Worm (Caenorhabditis elegans) whole organism, L4 larva: Measurements from ENCODE around the gene bus-8A.
A peak's percentile ranks its signal among the peaks of the same experiment; 100 is the strongest.

Experiments
- D1046.2 ChIP-seq: fragments of 200-800 bp; sonication (Bioruptor generic); IDR thresholded peaks from 2 replicates; pipeline ENCODE4 v1.3.6; 2022; ENCODE audit warnings: missing genetic modification characterization, missing compliant biosample characterization
- F10B5.3 ChIP-seq: sonication (generic microtip); optimal IDR thresholded peaks from 2 replicates; lab custom pipeline; 2016; ENCODE audit warnings: mild to moderate bottlenecking, missing genetic modification characterization, missing compliant biosample characterization
- F44E2.7 ChIP-seq: fragments of 200-800 bp; sonication (Bioruptor generic); IDR thresholded peaks from 2 replicates; pipeline ENCODE4 v2.1.2; 2022; ENCODE audit warnings: missing genetic modification characterization, missing compliant biosample characterization
- Y48G9A.11 ChIP-seq: fragments of 200-800 bp; sonication (Bioruptor generic); IDR thresholded peaks from 2 replicates; pipeline ENCODE4 v1.3.6; 2022; ENCODE audit warnings: missing genetic modification reagents, missing genetic modification characterization, missing compliant biosample characterization
- aly-2 ChIP-seq: sonication (generic microtip); optimal IDR thresholded peaks from 2 replicates; lab custom pipeline; 2018; ENCODE audit warnings: missing biosample characterization, missing genetic modification characterization
- ctbp-1 ChIP-seq: fragments of 200-800 bp; sonication (Bioruptor generic); IDR thresholded peaks from 2 replicates; pipeline ENCODE4 v1.3.6; 2022; ENCODE audit warnings: missing genetic modification reagents, missing genetic modification characterization, missing compliant biosample characterization
- daf-12 ChIP-seq: fragments of 150-350 bp; optimal IDR thresholded peaks from 2 replicates; lab custom pipeline; 2014; ENCODE audit warnings: missing biosample characterization, missing genetic modification reagents, missing genetic modification characterization
- daf-16 ChIP-seq, 3 experiments: sonication (generic microtip); optimal IDR thresholded peaks; 2 replicates each; lab custom pipeline; 2016 to 2017; ENCODE audit warnings: missing genetic modification characterization in 3 of 3, missing genetic modification reagents in 3 of 3, mild to moderate bottlenecking in 2 of 3, missing compliant biosample characterization in 2 of 3, missing biosample characterization in 1 of 3, moderate library complexity in 1 of 3
- dmd-6 ChIP-seq: fragments of 200-800 bp; sonication (Bioruptor generic); IDR thresholded peaks from 2 replicates; pipeline ENCODE4 v1.3.6; 2022; ENCODE audit warnings: missing genetic modification reagents, missing genetic modification characterization, missing compliant biosample characterization
- dpl-1 ChIP-seq: fragments of 150-350 bp; optimal IDR thresholded peaks from 2 replicates; lab custom pipeline; 2014; ENCODE audit warnings: missing biosample characterization, missing genetic modification reagents, missing genetic modification characterization
- dve-1 ChIP-seq: sonication (generic microtip); optimal IDR thresholded peaks from 2 replicates; lab custom pipeline; 2017; ENCODE audit warnings: antibody characterized with exemption, mild to moderate bottlenecking, missing genetic modification characterization, missing compliant biosample characterization; ENCODE audit not compliant: insufficient read depth
- fkh-10 ChIP-seq: fragments of 150-350 bp; optimal IDR thresholded peaks from 2 replicates; lab custom pipeline; 2014; ENCODE audit warnings: missing biosample characterization, missing genetic modification reagents, missing genetic modification characterization
- hif-1 ChIP-seq, 2 experiments: sonication (generic microtip); optimal IDR thresholded peaks; 2 replicates each; lab custom pipeline; 2016 to 2017; ENCODE audit warnings: missing compliant biosample characterization in 2 of 2, missing genetic modification characterization in 2 of 2, missing genetic modification reagents in 2 of 2, missing genotype in 2 of 2, mild to moderate bottlenecking in 1 of 2
- hlh-11 ChIP-seq: fragments of 200-800 bp; sonication (Bioruptor generic); optimal IDR thresholded peaks from 2 replicates; lab custom pipeline; 2018; ENCODE audit warnings: mild to moderate bottlenecking, missing genetic modification characterization, missing compliant biosample characterization
- hlh-30 ChIP-seq: sonication (generic microtip); optimal IDR thresholded peaks from 2 replicates; lab custom pipeline; 2017; ENCODE audit warnings: antibody characterized with exemption, mild to moderate bottlenecking, missing genetic modification characterization, missing compliant biosample characterization; ENCODE audit not compliant: insufficient read depth
- hmg-1.1 ChIP-seq: fragments of 200-800 bp; sonication (Bioruptor generic); IDR thresholded peaks from 2 replicates; pipeline ENCODE4 v1.3.6; 2022; ENCODE audit warnings: missing genetic modification reagents, missing genetic modification characterization, missing compliant biosample characterization
- lim-7 ChIP-seq: fragments of 200-800 bp; sonication (Bioruptor generic); IDR thresholded peaks from 2 replicates; pipeline ENCODE4 v1.3.6; 2022; ENCODE audit warnings: missing genetic modification characterization, missing compliant biosample characterization
- lin-1 ChIP-seq: fragments of 200-800 bp; sonication (Bioruptor generic); IDR thresholded peaks from 2 replicates; pipeline ENCODE4 v1.3.6; 2022; ENCODE audit warnings: missing genetic modification reagents, missing genetic modification characterization, missing compliant biosample characterization
- lir-3 ChIP-seq: sonication (generic microtip); optimal IDR thresholded peaks from 2 replicates; lab custom pipeline; 2016; ENCODE audit warnings: mild to moderate bottlenecking, missing genetic modification characterization, missing compliant biosample characterization
- lsy-2 ChIP-seq, 2 experiments: fragments of 150-350 bp in 1 of 2; sonication (generic microtip) in 1 of 2; optimal IDR thresholded peaks; 2 replicates each; lab custom pipeline; 2014 to 2017; ENCODE audit warnings: missing biosample characterization in 2 of 2, missing genetic modification characterization in 2 of 2
- mdl-1 ChIP-seq, 2 experiments: fragments of 150-350 bp in 1 of 2; sonication (generic microtip) in 1 of 2; optimal IDR thresholded peaks; 2 replicates each; lab custom pipeline; 2014 to 2017; ENCODE audit warnings: missing biosample characterization in 2 of 2, missing genetic modification characterization in 2 of 2
- mep-1 ChIP-seq: fragments of 150-350 bp; sonication (generic microtip); optimal IDR thresholded peaks from 3 replicates; lab custom pipeline; 2014; ENCODE audit warnings: missing biosample characterization, missing genetic modification characterization
- mes-2 ChIP-seq: sonication (generic microtip); optimal IDR thresholded peaks from 2 replicates; lab custom pipeline; 2016; ENCODE audit warnings: missing genotype, mild to moderate bottlenecking, missing genetic modification characterization, missing compliant biosample characterization; ENCODE audit not compliant: poor library complexity, severe bottlenecking
- mxl-3 ChIP-seq: fragments of 200-800 bp; sonication (Bioruptor generic); optimal IDR thresholded peaks from 2 replicates; lab custom pipeline; 2018; ENCODE audit warnings: mild to moderate bottlenecking, missing genetic modification characterization, missing compliant biosample characterization
- nhr-25 ChIP-seq: sonication (generic microtip); optimal IDR thresholded peaks from 2 replicates; lab custom pipeline; 2017; ENCODE audit warnings: missing genetic modification characterization, mild to moderate bottlenecking, missing compliant biosample characterization, antibody characterized with exemption, moderate library complexity, borderline replicate concordance; ENCODE audit not compliant: insufficient read depth
- nhr-28 ChIP-seq: fragments of 150-350 bp; optimal IDR thresholded peaks from 2 replicates; lab custom pipeline; 2014; ENCODE audit warnings: missing biosample characterization, missing genetic modification characterization
- nhr-48 ChIP-seq: sonication (generic microtip); optimal IDR thresholded peaks from 2 replicates; lab custom pipeline; 2016; ENCODE audit warnings: mild to moderate bottlenecking, missing genetic modification characterization, missing compliant biosample characterization
- php-3 ChIP-seq: fragments of 200-800 bp; sonication (Bioruptor generic); IDR thresholded peaks from 2 replicates; pipeline ENCODE4 v1.3.6; 2022; ENCODE audit warnings: missing genetic modification reagents, missing genetic modification characterization, missing compliant biosample characterization
- pqm-1 ChIP-seq: sonication (generic microtip); optimal IDR thresholded peaks from 2 replicates; lab custom pipeline; 2017; ENCODE audit warnings: missing biosample characterization, missing genetic modification characterization
- saeg-2 ChIP-seq: fragments of 200-800 bp; sonication (Bioruptor generic); IDR thresholded peaks from 2 replicates; pipeline ENCODE4 v1.3.6; 2022; ENCODE audit warnings: missing genetic modification reagents, missing genetic modification characterization, missing compliant biosample characterization
- skn-1 ChIP-seq: fragments of 150-350 bp; optimal IDR thresholded peaks from 2 replicates; lab custom pipeline; 2014; ENCODE audit warnings: missing biosample characterization, missing genetic modification characterization
- snpc-1.2 ChIP-seq: fragments of 200-800 bp; sonication (Bioruptor generic); IDR thresholded peaks from 2 replicates; pipeline ENCODE4 v1.3.6; 2022; ENCODE audit warnings: missing genetic modification reagents, missing genetic modification characterization, missing compliant biosample characterization
- snpc-4 ChIP-seq: fragments of 150-350 bp; optimal IDR thresholded peaks from 2 replicates; lab custom pipeline; 2014; ENCODE audit warnings: missing biosample characterization, missing genetic modification characterization
- spr-3 ChIP-seq: fragments of 200-800 bp; sonication (Bioruptor generic); optimal IDR thresholded peaks from 2 replicates; lab custom pipeline; 2018; ENCODE audit warnings: mild to moderate bottlenecking, missing genetic modification characterization, missing compliant biosample characterization
- tra-1 ChIP-seq: fragments of 200-800 bp; sonication (Bioruptor generic); IDR thresholded peaks from 2 replicates; pipeline ENCODE4 v1.3.6; 2022; ENCODE audit warnings: missing genetic modification reagents, missing genetic modification characterization, missing compliant biosample characterization
- unc-62 ChIP-seq, 3 experiments: fragments of 150-350 bp in 1 of 3; sonication (generic microtip); optimal IDR thresholded peaks in 2 of 3; peaks in 1 of 3; 1 replicate in 1 of 3; 2 replicates in 2 of 3; lab custom pipeline; 2014 to 2017; ENCODE audit warnings: missing biosample characterization in 3 of 3, missing genetic modification characterization in 3 of 3, missing genetic modification reagents in 3 of 3, missing genotype in 1 of 3
- zag-1 ChIP-seq: fragments of 150-350 bp; optimal IDR thresholded peaks from 2 replicates; lab custom pipeline; 2014; ENCODE audit warnings: missing biosample characterization, missing genetic modification characterization

bus-8A gene

ce11 chrX:5522769-5523601 is 30.3 kb downstream of the bus-8A start, which contains the start of gene mboa-3 (continued):
- TF ChIP-seq D1046.2 (GFP tag; lab: Robert Waterston, UW) (no peak), lir-3 (no peak), snpc-4 (tag; lab: Kevin White, UChicago) (no peak), hlh-30 (peak; percentile 57), lsy-2 (tag; optimal IDR thresholded peaks at IDR 0.05; lab: Kevin White, UChicago) (no peak), hmg-1.1 (GFP tag; lab: Robert Waterston, UW) (0 out of 2 replicates have a peak, but pooled peaks have one; percentile 10)

ce11 chrX:5524260-5524659 is 31.5 kb downstream of the bus-8A start:
- TF ChIP-seq hif-1 (tag; optimal IDR thresholded peaks at IDR 0.05; lab: Kevin White, UChicago): peak in 1 of 2 experiments; percentile 24
- no peak for TF ChIP-seq aly-2 (tag; lab: Kevin White, UChicago)
- no peak for TF ChIP-seq skn-1 (tag; lab: Kevin White, UChicago)
- no peak for TF ChIP-seq zag-1
- no peak for TF ChIP-seq unc-62 (GFP tag; optimal IDR thresholded peaks at IDR 0.05 in 1 of 2; lab: Kevin White, UChicago)
- no peak for TF ChIP-seq unc-62 (tag; optimal IDR thresholded peaks at IDR 0.05; lab: Kevin White, UChicago)
- TF ChIP-seq snpc-1.2 (GFP tag; lab: Robert Waterston, UW): no peak
- no peak for TF ChIP-seq dpl-1
- no peak for TF ChIP-seq spr-3 (GFP tag; lab: Kevin White, UChicago)
- no peak for TF ChIP-seq lsy-2 (tag; optimal IDR thresholded peaks at IDR 0.05; lab: Kevin White, UChicago)
- TF ChIP-seq mep-1 (tag; lab: Kevin White, UChicago): no peak
- TF ChIP-seq daf-12: no peak
- no peak for TF ChIP-seq saeg-2 (GFP tag; lab: Robert Waterston, UW)
- TF ChIP-seq lim-7: no peak
- TF ChIP-seq nhr-25: peak; percentile 46
- peak; percentile 12 for TF ChIP-seq mes-2 (tag; lab: Kevin White, UChicago)
- no peak for TF ChIP-seq dve-1 (tag; lab: Kevin White, UChicago)
- TF ChIP-seq php-3: peak; percentile 48; the same call in 1 of the 2 replicates
- peak; percentile 68 for TF ChIP-seq dmd-6 (GFP tag; lab: Robert Waterston, UW)
- TF ChIP-seq F10B5.3 (tag; lab: Kevin White, UChicago): no peak
- no peak for TF ChIP-seq D1046.2 (GFP tag; lab: Robert Waterston, UW)
- TF ChIP-seq fkh-10: no peak
- 0 out of 2 replicates have a peak, but pooled peaks have one; percentile 41 for TF ChIP-seq tra-1
- TF ChIP-seq Y48G9A.11 (GFP tag; lab: Robert Waterston, UW): no peak
- TF ChIP-seq nhr-48: peak; percentile 27
- no peak for TF ChIP-seq daf-16 (GFP tag; optimal IDR thresholded peaks at IDR 0.05; lab: Kevin White, UChicago)
- no peak for TF ChIP-seq daf-16 (tag; optimal IDR thresholded peaks at IDR 0.05; lab: Kevin White, UChicago)
- TF ChIP-seq pqm-1 (tag; lab: Kevin White, UChicago): peak; percentile 49
- peak; percentile 50 for TF ChIP-seq nhr-28 (tag; lab: Kevin White, UChicago)
- peak in 1 of 2 experiments; percentile 63 for TF ChIP-seq mdl-1 (tag; optimal IDR thresholded peaks at IDR 0.05; lab: Kevin White, UChicago)
- TF ChIP-seq snpc-4 (tag; lab: Kevin White, UChicago): no peak
- no peak for TF ChIP-seq F44E2.7 (GFP tag; lab: Robert Waterston, UW)
- no peak for TF ChIP-seq ctbp-1
- TF ChIP-seq mxl-3 (GFP tag; lab: Kevin White, UChicago): peak; percentile 75
- TF ChIP-seq lir-3: no peak
- TF ChIP-seq lin-1 (GFP tag; lab: Robert Waterston, UW): 0 out of 2 replicates have a peak, but pooled peaks have one; percentile 15
- peak; percentile 79 for TF ChIP-seq hlh-11
